Fruit fly (Drosophila melanogaster) whole organism, embryonic: ENCODE data around the gene Evi5.
A peak's percentile ranks its signal among the peaks of the same experiment; 100 is the strongest.

ENCODE experiments used
- Ada2b ChIP-seq: fragments of 200-800 bp; sonication (Bioruptor generic); IDR thresholded peaks from 2 replicates; pipeline ENCODE4 v1.3.6; 2022; ENCODE audit warnings: missing biosample characterization, missing genetic modification characterization
- Atf3 ChIP-seq: fragments of 200-800 bp; sonication (Bioruptor generic); optimal IDR thresholded peaks from 3 replicates; lab custom pipeline; 2016; ENCODE audit warnings: missing biosample characterization, missing genetic modification characterization
- CG10366 ChIP-seq: fragments of 200-800 bp; sonication (Bioruptor generic); IDR thresholded peaks from 2 replicates; pipeline ENCODE4 v1.3.6; 2022; ENCODE audit warnings: missing biosample characterization, missing genetic modification characterization
- CG11398 ChIP-seq: fragments of 200-800 bp; sonication (Bioruptor generic); optimal IDR thresholded peaks from 2 replicates; lab custom pipeline; 2016; ENCODE audit warnings: missing biosample characterization, missing genetic modification characterization
- CG12155 ChIP-seq: fragments of 200-800 bp; sonication (Bioruptor generic); optimal IDR thresholded peaks from 3 replicates; lab custom pipeline; 2016; ENCODE audit warnings: missing biosample characterization, missing genetic modification characterization
- CG12236 ChIP-seq: fragments of 200-800 bp; sonication (Bioruptor generic); optimal IDR thresholded peaks from 2 replicates; lab custom pipeline; 2016; ENCODE audit warnings: missing biosample characterization, missing genetic modification characterization
- CG15073 ChIP-seq: fragments of 200-800 bp; sonication (Bioruptor generic); optimal IDR thresholded peaks from 2 replicates; lab custom pipeline; 2016; ENCODE audit warnings: missing biosample characterization, missing genetic modification characterization
- CG16815 ChIP-seq: fragments of 200-800 bp; sonication (Bioruptor generic); optimal IDR thresholded peaks from 3 replicates; lab custom pipeline; 2017; ENCODE audit warnings: missing biosample characterization, mild to moderate bottlenecking, missing genetic modification characterization
- CG17802 ChIP-seq: fragments of 200-800 bp; sonication (Bioruptor generic); optimal IDR thresholded peaks from 2 replicates; lab custom pipeline; 2018; ENCODE audit warnings: missing biosample characterization, mild to moderate bottlenecking, missing genetic modification characterization, moderate library complexity
- CG31224 ChIP-seq: fragments of 200-800 bp; sonication (Bioruptor generic); IDR thresholded peaks from 2 replicates; pipeline ENCODE4 v1.3.6; 2022; ENCODE audit warnings: missing biosample characterization, missing genetic modification characterization
- CG3847 ChIP-seq: fragments of 200-800 bp; sonication (Bioruptor generic); IDR thresholded peaks from 2 replicates; pipeline ENCODE4 v1.3.6; 2022; ENCODE audit warnings: missing biosample characterization, missing genetic modification characterization
- CG4360 ChIP-seq: fragments of 200-800 bp; sonication (Bioruptor generic); IDR thresholded peaks from 2 replicates; pipeline ENCODE4 v1.3.6; 2022; ENCODE audit warnings: missing biosample characterization, missing genetic modification characterization
- CG6683 ChIP-seq: fragments of 200-800 bp; sonication (Bioruptor generic); optimal IDR thresholded peaks from 2 replicates; lab custom pipeline; 2017; ENCODE audit warnings: missing biosample characterization, mild to moderate bottlenecking, missing genetic modification characterization, missing genetic modification reagents
- CG7372 ChIP-seq: fragments of 200-800 bp; sonication (Bioruptor generic); IDR thresholded peaks from 2 replicates; pipeline ENCODE4 v1.3.6; 2022; ENCODE audit warnings: missing biosample characterization, missing genetic modification characterization
- CG9797 ChIP-seq: fragments of 200-800 bp; sonication (Bioruptor generic); optimal IDR thresholded peaks from 3 replicates; lab custom pipeline; 2018; ENCODE audit warnings: missing biosample characterization, mild to moderate bottlenecking, missing genetic modification characterization
- CG9932 ChIP-seq: fragments of 200-800 bp; sonication (Bioruptor generic); IDR thresholded peaks from 2 replicates; pipeline ENCODE4 v1.3.6; 2022; ENCODE audit warnings: missing biosample characterization, missing genetic modification characterization
- CoRest ChIP-seq: fragments of 200-800 bp; sonication (Bioruptor generic); optimal IDR thresholded peaks from 3 replicates; lab custom pipeline; 2018; ENCODE audit warnings: missing biosample characterization, mild to moderate bottlenecking, missing genetic modification characterization, moderate library complexity
- Dip3 ChIP-seq: fragments of 200-800 bp; sonication (Bioruptor generic); optimal IDR thresholded peaks from 3 replicates; lab custom pipeline; 2016; ENCODE audit warnings: missing biosample characterization, missing genetic modification characterization
- Fer3 ChIP-seq: fragments of 200-800 bp; sonication (Bioruptor generic); optimal IDR thresholded peaks from 2 replicates; lab custom pipeline; 2018; ENCODE audit warnings: missing biosample characterization, mild to moderate bottlenecking, missing genetic modification characterization, moderate library complexity
- GATAe ChIP-seq: fragments of 200-800 bp; sonication (Bioruptor generic); conservative IDR thresholded peaks from 2 replicates; pipeline ENCODE4 v1.3.6; 2022; ENCODE audit warnings: missing biosample characterization, missing genetic modification characterization
- H15 ChIP-seq: fragments of 200-800 bp; sonication (Bioruptor generic); IDR thresholded peaks from 3 replicates; pipeline ENCODE4 v1.3.6; 2022; ENCODE audit warnings: missing biosample characterization, missing genetic modification characterization
- H2.0 ChIP-seq: fragments of 200-800 bp; sonication (Bioruptor generic); IDR thresholded peaks from 2 replicates; pipeline ENCODE4 v1.3.6; 2022; ENCODE audit warnings: missing biosample characterization, missing genetic modification characterization
- Hmr ChIP-seq: fragments of 200-800 bp; sonication (Bioruptor generic); optimal IDR thresholded peaks from 3 replicates; lab custom pipeline; 2017; ENCODE audit warnings: mild to moderate bottlenecking, missing biosample characterization, missing genetic modification reagents, missing genetic modification characterization
- Hr51 ChIP-seq, 2 experiments: fragments of 200-800 bp; sonication (Bioruptor generic); optimal IDR thresholded peaks; 2 replicates in 1 of 2; 3 replicates in 1 of 2; lab custom pipeline; 2016 to 2018; ENCODE audit warnings: missing biosample characterization in 2 of 2, missing genetic modification characterization in 2 of 2, mild to moderate bottlenecking in 1 of 2, moderate library complexity in 1 of 2
- Jarid2 ChIP-seq: fragments of 200-800 bp; sonication (Bioruptor generic); optimal IDR thresholded peaks from 3 replicates; lab custom pipeline; 2017; ENCODE audit warnings: mild to moderate bottlenecking, missing biosample characterization, missing genetic modification reagents, missing genetic modification characterization
- Neu2 ChIP-seq: fragments of 200-800 bp; sonication (Bioruptor generic); optimal IDR thresholded peaks from 3 replicates; lab custom pipeline; 2016; ENCODE audit warnings: missing biosample characterization, missing genetic modification characterization, borderline replicate concordance
- Sin3A ChIP-seq: fragments of >200 bp; optimal IDR thresholded peaks from 2 replicates; lab custom pipeline; 2018
- Xbp1 ChIP-seq: fragments of 200-800 bp; sonication (Bioruptor generic); optimal IDR thresholded peaks from 3 replicates; lab custom pipeline; 2016; ENCODE audit warnings: missing biosample characterization, mild to moderate bottlenecking, missing genetic modification characterization
- ab ChIP-seq: fragments of 200-800 bp; sonication (Bioruptor generic); optimal IDR thresholded peaks from 2 replicates; lab custom pipeline; 2016; ENCODE audit warnings: missing biosample characterization, missing genetic modification characterization
- amos ChIP-seq: fragments of 200-800 bp; sonication (Bioruptor generic); IDR thresholded peaks from 2 replicates; pipeline ENCODE4 v1.3.6; 2022; ENCODE audit warnings: missing biosample characterization, missing genetic modification characterization; ENCODE audit not compliant: partially characterized antibody
- dan ChIP-seq: fragments of 200-800 bp; sonication (Bioruptor generic); IDR thresholded peaks from 2 replicates; pipeline ENCODE4 v1.3.6; 2022; ENCODE audit warnings: missing biosample characterization, missing genetic modification characterization
- dysf ChIP-seq: fragments of 200-800 bp; sonication (Bioruptor generic); IDR thresholded peaks from 3 replicates; pipeline ENCODE4 v1.3.6; 2022; ENCODE audit warnings: missing biosample characterization, missing genetic modification characterization
- fd64A ChIP-seq: fragments of 200-800 bp; sonication (Bioruptor generic); optimal IDR thresholded peaks from 3 replicates; lab custom pipeline; 2018; ENCODE audit warnings: missing biosample characterization, mild to moderate bottlenecking, missing genetic modification characterization
- grau ChIP-seq: fragments of 200-800 bp; optimal IDR thresholded peaks from 3 replicates; lab custom pipeline; 2019; ENCODE audit warnings: missing biosample characterization, mild to moderate bottlenecking, missing genetic modification characterization, moderate library complexity
- hb ChIP-seq: fragments of 200-800 bp; sonication (Bioruptor generic); IDR thresholded peaks from 3 replicates; pipeline ENCODE4 v1.3.6; 2022; ENCODE audit warnings: missing biosample characterization, missing genetic modification characterization; ENCODE audit not compliant: partially characterized antibody
- kay ChIP-seq: fragments of 200-800 bp; sonication (Bioruptor generic); optimal IDR thresholded peaks from 2 replicates; lab custom pipeline; 2016; ENCODE audit warnings: missing biosample characterization, missing genetic modification characterization
- klu ChIP-seq: fragments of 200-800 bp; sonication (Bioruptor generic); IDR thresholded peaks from 2 replicates; pipeline ENCODE4 v1.3.6; 2022; ENCODE audit warnings: missing biosample characterization, missing genetic modification characterization
- lab ChIP-seq: fragments of 200-800 bp; sonication (Bioruptor generic); optimal IDR thresholded peaks from 3 replicates; lab custom pipeline; 2017; ENCODE audit warnings: missing biosample characterization, missing genetic modification characterization, mild to moderate bottlenecking, moderate library complexity, missing genetic modification reagents
- lbe ChIP-seq: fragments of 200-800 bp; sonication (Bioruptor generic); optimal IDR thresholded peaks from 2 replicates; lab custom pipeline; 2016; ENCODE audit warnings: missing biosample characterization, mild to moderate bottlenecking, missing genetic modification characterization
- luna ChIP-seq: fragments of 200-800 bp; sonication (Bioruptor generic); optimal IDR thresholded peaks from 2 replicates; lab custom pipeline; 2016; ENCODE audit warnings: missing biosample characterization, missing genetic modification characterization
- nerfin-2 ChIP-seq: fragments of 200-800 bp; sonication (Bioruptor generic); IDR thresholded peaks from 2 replicates; pipeline ENCODE4 v1.3.6; 2022; ENCODE audit warnings: missing biosample characterization, missing genetic modification characterization; ENCODE audit not compliant: partially characterized antibody
- nmo ChIP-seq: fragments of 200-800 bp; sonication (Bioruptor generic); optimal IDR thresholded peaks from 2 replicates; lab custom pipeline; 2018; ENCODE audit warnings: missing biosample characterization, mild to moderate bottlenecking, missing genetic modification characterization, moderate library complexity
- rib ChIP-seq: fragments of 200-800 bp; sonication (Bioruptor generic); IDR thresholded peaks from 2 replicates; pipeline ENCODE4 v1.3.6; 2022; ENCODE audit warnings: missing biosample characterization, missing genetic modification characterization
- row ChIP-seq: fragments of 200-800 bp; sonication (Bioruptor generic); IDR thresholded peaks from 3 replicates; pipeline ENCODE4 v1.3.6; 2022; ENCODE audit warnings: missing biosample characterization, missing genetic modification characterization
- sisA ChIP-seq: fragments of 200-800 bp; sonication (Bioruptor generic); IDR thresholded peaks from 2 replicates; pipeline ENCODE4 v1.3.6; 2022; ENCODE audit warnings: missing biosample characterization, missing genetic modification characterization
- tll ChIP-seq, 2 experiments: fragments of 200-800 bp in 1 of 2; fragments of >200 bp in 1 of 2; sonication (Bioruptor generic) in 1 of 2; optimal IDR thresholded peaks; 2 replicates each; lab custom pipeline; 2017 to 2019; ENCODE audit warnings: missing biosample characterization in 2 of 2, missing genetic modification characterization in 2 of 2, mild to moderate bottlenecking in 1 of 2, moderate library complexity in 1 of 2
- tx ChIP-seq: fragments of 200-800 bp; sonication (Bioruptor generic); optimal IDR thresholded peaks from 2 replicates; lab custom pipeline; 2016; ENCODE audit warnings: missing biosample characterization, missing genetic modification characterization
- unpg ChIP-seq: fragments of 200-800 bp; sonication (Bioruptor generic); optimal IDR thresholded peaks from 3 replicates; lab custom pipeline; 2018; ENCODE audit warnings: missing biosample characterization, mild to moderate bottlenecking, missing genetic modification characterization, moderate library complexity
- vvl ChIP-seq: fragments of 200-800 bp; sonication (Bioruptor generic); IDR thresholded peaks from 2 replicates; pipeline ENCODE4 v1.3.6; 2022; ENCODE audit warnings: missing biosample characterization, missing genetic modification characterization
- wdn ChIP-seq: fragments of 200-800 bp; sonication (Bioruptor generic); IDR thresholded peaks from 2 replicates; pipeline ENCODE4 v1.3.6; 2022; ENCODE audit warnings: missing biosample characterization, missing genetic modification characterization
- zfh1 ChIP-seq: fragments of 200-800 bp; sonication (Bioruptor generic); IDR thresholded peaks from 3 replicates; pipeline ENCODE4 v1.3.6; 2022; ENCODE audit warnings: missing biosample characterization, missing genetic modification characterization

Gene Evi5

dm6 chrX:11391364-11391915 is 62.7 kb downstream of the Evi5 start:
- TF ChIP-seq CG11398 (GFP tag; lab: Kevin White, UChicago), result no peak
- TF ChIP-seq Atf3 (GFP tag; lab: Kevin White, UChicago), result no peak
- TF ChIP-seq sisA, result peak; percentile 64
- TF ChIP-seq grau, result peak; percentile 86
- TF ChIP-seq zfh1 (GFP tag; lab: Robert Waterston, UW), result peak; percentile 35; the same call in 1 of the 3 replicates
- no peak for TF ChIP-seq lbe (GFP tag; lab: Kevin White, UChicago)
- peak; percentile 80 for TF ChIP-seq CG9932 (GFP tag; lab: Robert Waterston, UW)
- TF ChIP-seq CG3847 (GFP tag; lab: Robert Waterston, UW), result peak; percentile 59
- no peak for TF ChIP-seq GATAe (GFP tag; lab: Robert Waterston, UW)
- peak; percentile 18; the same call in 1 of the 2 replicates for TF ChIP-seq klu
- no peak for TF ChIP-seq Neu2 (GFP tag; lab: Kevin White, UChicago)
- no peak for TF ChIP-seq CG6683
- TF ChIP-seq nerfin-2, result no peak
- TF ChIP-seq rib (GFP tag; lab: Robert Waterston, UW), result 0 out of 2 replicates have a peak, but pooled peaks have one; percentile 29
- TF ChIP-seq ab, result no peak
- TF ChIP-seq lab (GFP tag; lab: Kevin White, UChicago), result peak; percentile 58
- peak in 1 of 2 experiments; percentile 49 for TF ChIP-seq Hr51 (GFP tag; optimal IDR thresholded peaks at IDR 0.05; lab: Kevin White, UChicago)
- TF ChIP-seq H15 (GFP tag; lab: Robert Waterston, UW), result no peak
- TF ChIP-seq fd64A (GFP tag; lab: Kevin White, UChicago), result no peak
- no peak for TF ChIP-seq CG12236 (GFP tag; lab: Kevin White, UChicago)
- TF ChIP-seq CG15073 (GFP tag; lab: Kevin White, UChicago), result no peak
- TF ChIP-seq CG16815 (GFP tag; lab: Kevin White, UChicago), result no peak
- 0 out of 2 replicates have a peak, but pooled peaks have one; percentile 44 for TF ChIP-seq H2.0 (GFP tag; lab: Robert Waterston, UW)
- TF ChIP-seq CG7372, result peak; percentile 19; the same call in 1 of the 2 replicates
- peak; percentile 29 for TF ChIP-seq tx (GFP tag; lab: Kevin White, UChicago)
- no peak for TF ChIP-seq tll (GFP tag; optimal IDR thresholded peaks at IDR 0.05; lab: Kevin White, UChicago)
- peak; percentile 19 for TF ChIP-seq Dip3 (GFP tag; lab: Kevin White, UChicago)
- TF ChIP-seq CG10366 (GFP tag; lab: Robert Waterston, UW), result peak; percentile 66
- TF ChIP-seq kay (GFP tag; lab: Kevin White, UChicago), result no peak
- peak; percentile 48; the same call in 1 of the 2 replicates for TF ChIP-seq CG31224 (GFP tag; lab: Robert Waterston, UW)
- no peak for TF ChIP-seq hb (GFP tag; lab: Robert Waterston, UW)
- peak; percentile 57 for TF ChIP-seq Fer3 (tag; lab: Kevin White, UChicago)
- TF ChIP-seq CG17802 (tag; lab: Kevin White, UChicago), result no peak
- peak; percentile 57 for TF ChIP-seq unpg (GFP tag; lab: Kevin White, UChicago)
- no peak for TF ChIP-seq Hmr (GFP tag; lab: Kevin White, UChicago)
- TF ChIP-seq Sin3A (lab: Kevin White, UChicago), result no peak
- peak; percentile 10 for TF ChIP-seq luna
- no peak for TF ChIP-seq dan (GFP tag; lab: Robert Waterston, UW)
- TF ChIP-seq CG9797, result no peak
- peak; percentile 79 for TF ChIP-seq dysf (GFP tag; lab: Robert Waterston, UW)
- TF ChIP-seq CG4360 (GFP tag; lab: Robert Waterston, UW), result peak; percentile 96
- no peak for TF ChIP-seq nmo (GFP tag; lab: Kevin White, UChicago)
- no peak for TF ChIP-seq Jarid2 (GFP tag; lab: Kevin White, UChicago)
- peak; percentile 81 for TF ChIP-seq Ada2b (GFP tag; lab: Robert Waterston, UW)
- TF ChIP-seq amos (GFP tag; lab: Robert Waterston, UW), result no peak
- peak; percentile 75 for TF ChIP-seq vvl (GFP tag; lab: Robert Waterston, UW)
- TF ChIP-seq Xbp1, result peak; percentile 38
- TF ChIP-seq wdn (GFP tag; lab: Robert Waterston, UW), result peak; percentile 57
- TF ChIP-seq row (GFP tag; lab: Robert Waterston, UW), result peak; percentile 66
- peak; percentile 17 for TF ChIP-seq CoRest (tag; lab: Kevin White, UChicago)
- TF ChIP-seq CG12155 (GFP tag; lab: Kevin White, UChicago), result no peak
